Worm (Caenorhabditis elegans): ENCODE data around the gene Y43F8B.22.

Gene Y43F8B.22

ce11 chrV:19473842-19474514 is 8.7 kb upstream of the Y43F8B.22 start, which contains the start of gene Y43F8B.10:
Gene Y43F8B.10 (plus strand): TSS chrV:19474464.
- TF ChIP-seq sox-2 (GFP tag; IDR thresholded peaks at IDR 0.05) (no peak), pqm-1 (tag; optimal IDR thresholded peaks at IDR 0.05) (no peak), ceh-9 (tag; optimal IDR thresholded peaks at IDR 0.05) (no peak), sox-4 (tag; optimal IDR thresholded peaks at IDR 0.05) (no peak), unc-55 (GFP tag; optimal IDR thresholded peaks at IDR 0.05) (no peak), tbx-2 (tag; optimal IDR thresholded peaks at IDR 0.05) (no peak), syd-9 (tag; optimal IDR thresholded peaks at IDR 0.05) (no peak), npax-4 (tag; optimal IDR thresholded peaks at IDR 0.05) (no peak), F13H6.1 (tag; optimal IDR thresholded peaks at IDR 0.05) (no peak), unc-3 (GFP tag; conservative IDR thresholded peaks at IDR 0.05) (no peak), unc-3 (tag; optimal IDR thresholded peaks at IDR 0.05) (no peak), hlh-15 (tag; optimal IDR thresholded peaks at IDR 0.05) (no peak), tbx-7 (tag; optimal IDR thresholded peaks at IDR 0.05) (no peak), pros-1 (tag; optimal IDR thresholded peaks at IDR 0.05) (no peak), unc-42 (tag; optimal IDR thresholded peaks at IDR 0.05) (no peak), hlh-13 (GFP tag; optimal IDR thresholded peaks at IDR 0.05) (no peak), C38D4.7 (GFP tag; optimal IDR thresholded peaks at IDR 0.05) (no peak), elt-4 (tag; optimal IDR thresholded peaks at IDR 0.05) (no peak), pag-3 (tag; optimal IDR thresholded peaks at IDR 0.05; ENCODE audit: borderline replicate concordance) (no peak), odd-2 (tag; optimal IDR thresholded peaks at IDR 0.05) (no peak)

DNA sequence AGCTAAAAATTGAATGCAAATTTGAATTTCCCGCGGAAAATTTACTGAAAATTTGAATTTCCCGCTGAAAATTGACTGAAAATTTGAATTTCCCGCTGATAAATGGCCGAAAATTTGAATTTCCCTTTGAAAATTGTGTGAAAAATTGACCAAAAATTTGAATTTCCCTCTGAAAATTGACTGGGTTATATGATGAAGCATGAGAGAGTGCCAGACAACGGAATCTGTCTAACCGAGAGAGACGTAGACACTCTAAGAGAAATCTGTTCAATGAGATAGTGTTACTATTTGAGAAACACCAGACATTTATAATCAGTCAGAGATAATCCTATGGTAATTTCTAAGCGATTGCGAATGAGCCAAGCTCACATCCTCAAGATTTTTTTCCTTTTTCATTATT is 5.3 kb upstream of the Y43F8B.22 start:
- no peak for TF ChIP-seq zip-5 (tag; optimal IDR thresholded peaks at IDR 0.05)
- TF ChIP-seq syd-9 (tag; optimal IDR thresholded peaks at IDR 0.05) = no peak
- TF ChIP-seq T23F11.4 (GFP tag; optimal IDR thresholded peaks at IDR 0.05) = no peak
- TF ChIP-seq fkh-6 (tag; optimal IDR thresholded peaks at IDR 0.05) = no peak
- TF ChIP-seq hlh-30 (tag; optimal IDR thresholded peaks at IDR 0.05; ENCODE audit: insufficient read depth) = no peak
- TF ChIP-seq ceh-14 (tag; optimal IDR thresholded peaks at IDR 0.05) = no peak
- no peak for TF ChIP-seq madf-2 (tag; optimal IDR thresholded peaks at IDR 0.05)
- no peak for TF ChIP-seq nhr-232 (tag; optimal IDR thresholded peaks at IDR 0.05)
- TF ChIP-seq che-1 (tag; optimal IDR thresholded peaks at IDR 0.05) = no peak
- TF ChIP-seq pat-9 (tag; optimal IDR thresholded peaks at IDR 0.05) = no peak
- TF ChIP-seq sdc-2 (tag; optimal IDR thresholded peaks at IDR 0.05) = no peak
- no peak for TF ChIP-seq C38D4.7 (GFP tag; optimal IDR thresholded peaks at IDR 0.05)
- no peak for TF ChIP-seq hlh-13 (GFP tag; optimal IDR thresholded peaks at IDR 0.05)
- TF ChIP-seq elt-2 (tag; optimal IDR thresholded peaks at IDR 0.05) = no peak
- no peak for TF ChIP-seq unc-55 (GFP tag; optimal IDR thresholded peaks at IDR 0.05)

DNA sequence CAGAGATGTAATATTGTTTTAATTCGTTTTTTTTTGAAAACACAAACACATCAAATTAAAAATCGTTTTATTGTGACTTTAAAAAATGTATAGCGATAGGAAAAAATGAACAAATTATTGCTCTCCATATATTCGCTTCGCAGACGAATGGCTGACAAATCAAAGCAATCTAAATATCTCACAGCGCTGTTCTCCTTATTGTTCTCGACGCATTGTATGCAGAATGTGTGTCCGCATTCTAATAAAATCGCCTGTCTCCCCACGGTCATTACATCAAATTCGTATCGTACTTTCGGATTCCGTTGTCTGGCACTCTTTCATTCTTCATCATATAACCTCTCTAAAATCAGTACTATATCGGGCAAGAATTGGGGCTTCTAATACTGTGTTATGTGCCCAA is 4.8 kb upstream of the Y43F8B.22 start, which contains the start of gene Y43F8B.9:
Gene Y43F8B.9, plus strand, starts transcription at position 301 of the 400 bp plus-strand sequence.
- no peak for TF ChIP-seq ceh-9 (tag; optimal IDR thresholded peaks at IDR 0.05)
- TF ChIP-seq C38D4.7 (GFP tag; optimal IDR thresholded peaks at IDR 0.05) = no peak
- no peak for TF ChIP-seq elt-4 (tag; optimal IDR thresholded peaks at IDR 0.05)
- no peak for TF ChIP-seq pha-4 (tag; optimal IDR thresholded peaks at IDR 0.05)
- no peak for TF ChIP-seq unc-42 (tag; optimal IDR thresholded peaks at IDR 0.05)
- no peak for TF ChIP-seq K09A11.1 (tag; optimal IDR thresholded peaks at IDR 0.05; ENCODE audit: insufficient read depth)
- no peak for TF ChIP-seq hlh-30 (tag; optimal IDR thresholded peaks at IDR 0.05; ENCODE audit: insufficient read depth)
- no peak for TF ChIP-seq syd-9 (tag; optimal IDR thresholded peaks at IDR 0.05)
- TF ChIP-seq C08G9.2 (tag; optimal IDR thresholded peaks at IDR 0.05) = no peak
- TF ChIP-seq ceh-6 (GFP tag; optimal IDR thresholded peaks at IDR 0.05) = no peak
- no peak for TF ChIP-seq hlh-8 (tag; optimal IDR thresholded peaks at IDR 0.05)
- no peak for TF ChIP-seq sox-4 (tag; optimal IDR thresholded peaks at IDR 0.05)
- no peak for TF ChIP-seq dmd-4 (tag; optimal IDR thresholded peaks at IDR 0.05; ENCODE audit: borderline replicate concordance)
- no peak for TF ChIP-seq fkh-6 (tag; optimal IDR thresholded peaks at IDR 0.05)
- no peak for TF ChIP-seq dve-1 (tag; optimal IDR thresholded peaks at IDR 0.05)
- no peak for TF ChIP-seq nhr-232 (tag; optimal IDR thresholded peaks at IDR 0.05)
- no peak for TF ChIP-seq ttx-3 (tag; optimal IDR thresholded peaks at IDR 0.05)
- no peak for TF ChIP-seq tbx-2 (tag; optimal IDR thresholded peaks at IDR 0.05)

Data from whole organism, late embryonic.